Fruit fly (Drosophila melanogaster) whole organism, embryonic: ENCODE data around the gene Pex10.

Source experiments
- Aef1 ChIP-seq: fragments of 200-800 bp; sonication (Bioruptor generic); IDR thresholded peaks from 3 replicates; pipeline ENCODE4 v1.3.6; 2022; ENCODE audit warnings: missing biosample characterization, missing genetic modification characterization
- CG10462 ChIP-seq: fragments of 200-800 bp; sonication (Bioruptor generic); optimal IDR thresholded peaks from 2 replicates; lab custom pipeline; 2016; ENCODE audit warnings: missing biosample characterization, missing genetic modification characterization
- CG11093 ChIP-seq: fragments of 200-800 bp; sonication (Bioruptor generic); IDR thresholded peaks from 3 replicates; pipeline ENCODE4 v1.3.6; 2022; ENCODE audit warnings: missing biosample characterization, missing genetic modification characterization
- CG11456 ChIP-seq: fragments of 200-800 bp; sonication (Bioruptor generic); IDR thresholded peaks from 3 replicates; pipeline ENCODE4 v1.3.6; 2022; ENCODE audit warnings: missing biosample characterization, missing genetic modification characterization
- CG12104 ChIP-seq: fragments of 200-800 bp; sonication (Bioruptor generic); optimal IDR thresholded peaks from 3 replicates; lab custom pipeline; 2016; ENCODE audit warnings: missing biosample characterization, missing genetic modification characterization
- CG12299 ChIP-seq: fragments of 200-800 bp; sonication (Bioruptor generic); optimal IDR thresholded peaks from 2 replicates; lab custom pipeline; 2018; ENCODE audit warnings: missing biosample characterization, mild to moderate bottlenecking, missing genetic modification characterization
- CG12942 ChIP-seq: fragments of 200-800 bp; sonication (Bioruptor generic); optimal IDR thresholded peaks from 3 replicates; lab custom pipeline; 2016; ENCODE audit warnings: missing biosample characterization, missing genetic modification characterization
- CG15514 ChIP-seq: fragments of 200-800 bp; sonication (Bioruptor generic); optimal IDR thresholded peaks from 3 replicates; lab custom pipeline; 2017; ENCODE audit warnings: missing biosample characterization, missing genetic modification characterization, mild to moderate bottlenecking, moderate library complexity, missing genetic modification reagents
- CG1602 ChIP-seq: fragments of 200-800 bp; sonication (Bioruptor generic); optimal IDR thresholded peaks from 3 replicates; lab custom pipeline; 2016; ENCODE audit warnings: missing biosample characterization, missing genetic modification characterization
- CG16779 ChIP-seq: fragments of 200-800 bp; sonication (Bioruptor generic); IDR thresholded peaks from 2 replicates; pipeline ENCODE4 v1.3.6; 2022; ENCODE audit warnings: missing biosample characterization, missing genetic modification characterization
- CG1832 ChIP-seq: fragments of 200-800 bp; sonication (Bioruptor generic); optimal IDR thresholded peaks from 2 replicates; lab custom pipeline; 2017; ENCODE audit warnings: missing biosample characterization, mild to moderate bottlenecking, missing genetic modification characterization, inconsistent platforms
- CG18619 ChIP-seq: fragments of 200-800 bp; sonication (Bioruptor generic); optimal IDR thresholded peaks from 3 replicates; lab custom pipeline; 2017; ENCODE audit warnings: missing biosample characterization, mild to moderate bottlenecking, missing genetic modification characterization
- CG2889 ChIP-seq: fragments of 200-800 bp; sonication (Bioruptor generic); IDR thresholded peaks from 3 replicates; pipeline ENCODE4 v1.3.6; 2022; ENCODE audit warnings: missing biosample characterization, missing genetic modification characterization
- CG30431 ChIP-seq: fragments of 200-800 bp; sonication (Bioruptor generic); optimal IDR thresholded peaks from 2 replicates; lab custom pipeline; 2017; ENCODE audit warnings: missing biosample characterization, missing genetic modification characterization
- CG33557 ChIP-seq: fragments of 200-800 bp; sonication (Bioruptor generic); optimal IDR thresholded peaks from 2 replicates; lab custom pipeline; 2019; ENCODE audit warnings: missing biosample characterization, mild to moderate bottlenecking, missing genetic modification characterization, moderate library complexity
- CG34376 ChIP-seq: fragments of 200-800 bp; sonication (Bioruptor generic); optimal IDR thresholded peaks from 2 replicates; lab custom pipeline; 2018; ENCODE audit warnings: missing biosample characterization, mild to moderate bottlenecking, missing genetic modification characterization
- CG3847 ChIP-seq: fragments of 200-800 bp; sonication (Bioruptor generic); IDR thresholded peaks from 2 replicates; pipeline ENCODE4 v1.3.6; 2022; ENCODE audit warnings: missing biosample characterization, missing genetic modification characterization
- CG6689 ChIP-seq: fragments of 200-800 bp; sonication (Bioruptor generic); IDR thresholded peaks from 2 replicates; pipeline ENCODE4 v1.3.6; 2022; ENCODE audit warnings: missing biosample characterization, missing genetic modification characterization
- CG6813 ChIP-seq: fragments of 200-800 bp; sonication (Bioruptor generic); optimal IDR thresholded peaks from 2 replicates; lab custom pipeline; 2017; ENCODE audit warnings: missing biosample characterization, missing genetic modification characterization, mild to moderate bottlenecking, moderate library complexity, missing genetic modification reagents
- Dad ChIP-seq: fragments of 200-800 bp; sonication (Bioruptor generic); optimal IDR thresholded peaks from 3 replicates; lab custom pipeline; 2016; ENCODE audit warnings: missing biosample characterization, missing genetic modification characterization
- Dfd ChIP-seq, 2 experiments: fragments of >200 bp; optimal IDR thresholded peaks; 2 replicates each; lab custom pipeline; 2017; ENCODE audit warnings: missing biosample characterization in 2 of 2, missing genetic modification characterization in 2 of 2
- E2f1 ChIP-seq: fragments of 200-800 bp; sonication (Bioruptor generic); IDR thresholded peaks from 2 replicates; pipeline ENCODE4 v1.3.6; 2022; ENCODE audit warnings: missing biosample characterization, missing genetic modification characterization
- E2f2 ChIP-seq: fragments of 200-800 bp; sonication (Bioruptor generic); IDR thresholded peaks from 2 replicates; pipeline ENCODE4 v1.3.6; 2022; ENCODE audit warnings: missing biosample characterization, missing genetic modification characterization
- Fer2 ChIP-seq: fragments of 200-800 bp; sonication (Bioruptor generic); optimal IDR thresholded peaks from 2 replicates; lab custom pipeline; 2018; ENCODE audit warnings: missing biosample characterization, mild to moderate bottlenecking, missing genetic modification characterization, moderate library complexity
- Hand ChIP-seq: fragments of 200-800 bp; sonication (Bioruptor generic); optimal IDR thresholded peaks from 2 replicates; lab custom pipeline; 2017; ENCODE audit warnings: mild to moderate bottlenecking, missing biosample characterization, missing genetic modification reagents, missing genetic modification characterization
- Hr78 ChIP-seq, 2 experiments: fragments of 200-800 bp in 1 of 2; fragments of >200 bp in 1 of 2; sonication (Bioruptor generic) in 1 of 2; optimal IDR thresholded peaks; 2 replicates each; lab custom pipeline; 2017 to 2019; ENCODE audit warnings: missing biosample characterization in 2 of 2, missing genetic modification characterization in 2 of 2, mild to moderate bottlenecking in 1 of 2, moderate library complexity in 1 of 2
- Max ChIP-seq: fragments of 200-800 bp; sonication (Bioruptor generic); optimal IDR thresholded peaks from 2 replicates; lab custom pipeline; 2016; ENCODE audit warnings: missing biosample characterization, mild to moderate bottlenecking, missing genetic modification characterization
- Meics ChIP-seq: fragments of 200-800 bp; sonication (Bioruptor generic); optimal IDR thresholded peaks from 2 replicates; lab custom pipeline; 2017; ENCODE audit warnings: missing biosample characterization, mild to moderate bottlenecking, missing genetic modification characterization
- PHDP ChIP-seq: fragments of 200-800 bp; sonication (Bioruptor generic); optimal IDR thresholded peaks from 3 replicates; lab custom pipeline; 2018; ENCODE audit warnings: missing biosample characterization, mild to moderate bottlenecking, missing genetic modification characterization, moderate library complexity
- Side ChIP-seq: fragments of 200-800 bp; sonication (Bioruptor generic); optimal IDR thresholded peaks from 2 replicates; lab custom pipeline; 2016; ENCODE audit warnings: missing biosample characterization, missing genetic modification characterization
- Taf1 ChIP-seq: fragments of 200-800 bp; sonication (Bioruptor generic); IDR thresholded peaks from 2 replicates; pipeline ENCODE4 v1.3.6; 2022; ENCODE audit warnings: missing biosample characterization, missing genetic modification characterization
- ase ChIP-seq: fragments of 200-800 bp; sonication (Bioruptor generic); IDR thresholded peaks from 3 replicates; pipeline ENCODE4 v1.3.6; 2022; ENCODE audit warnings: missing biosample characterization, missing genetic modification characterization
- bbx ChIP-seq: fragments of 200-800 bp; sonication (Bioruptor generic); IDR thresholded peaks from 2 replicates; pipeline ENCODE4 v1.3.6; 2022; ENCODE audit warnings: missing biosample characterization, missing genetic modification characterization; ENCODE audit not compliant: partially characterized antibody
- bcd ChIP-seq: fragments of 200-800 bp; sonication (Bioruptor generic); optimal IDR thresholded peaks from 2 replicates; lab custom pipeline; 2017; ENCODE audit warnings: missing biosample characterization, mild to moderate bottlenecking, missing genetic modification characterization
- bsh ChIP-seq, 2 experiments: fragments of 200-800 bp; sonication (Bioruptor generic); optimal IDR thresholded peaks; 2 replicates each; lab custom pipeline; 2017 to 2018; ENCODE audit warnings: mild to moderate bottlenecking in 2 of 2, missing biosample characterization in 2 of 2, missing genetic modification characterization in 2 of 2, moderate library complexity in 1 of 2
- cad ChIP-seq: fragments of >200 bp; optimal IDR thresholded peaks from 2 replicates; lab custom pipeline; 2017; ENCODE audit warnings: missing biosample characterization, missing genetic modification characterization
- crp ChIP-seq, 2 experiments: fragments of 200-800 bp; sonication (Bioruptor generic); optimal IDR thresholded peaks; 2 replicates in 1 of 2; 3 replicates in 1 of 2; lab custom pipeline; 2017; ENCODE audit warnings: missing biosample characterization in 2 of 2, missing genetic modification characterization in 2 of 2, mild to moderate bottlenecking in 1 of 2, moderate library complexity in 1 of 2
- dmrt99B ChIP-seq: fragments of 200-800 bp; sonication (Bioruptor generic); optimal IDR thresholded peaks from 2 replicates; lab custom pipeline; 2018; ENCODE audit warnings: missing biosample characterization, mild to moderate bottlenecking, missing genetic modification characterization, moderate library complexity
- dpn ChIP-seq, 2 experiments: fragments of 200-800 bp; sonication (Bioruptor generic); optimal IDR thresholded peaks; 3 replicates each; lab custom pipeline; 2016; ENCODE audit warnings: missing biosample characterization in 2 of 2, missing genetic modification characterization in 2 of 2
- ftz-f1 ChIP-seq: fragments of 200-800 bp; sonication (Bioruptor generic); optimal IDR thresholded peaks from 2 replicates; lab custom pipeline; 2016; ENCODE audit warnings: missing biosample characterization, missing genetic modification characterization
- nerfin-1 ChIP-seq: fragments of 200-800 bp; sonication (Bioruptor generic); optimal IDR thresholded peaks from 3 replicates; lab custom pipeline; 2019; ENCODE audit warnings: missing biosample characterization, mild to moderate bottlenecking, missing genetic modification characterization, moderate library complexity
- nom ChIP-seq: fragments of 200-800 bp; sonication (Bioruptor generic); optimal IDR thresholded peaks from 2 replicates; lab custom pipeline; 2017; ENCODE audit warnings: missing biosample characterization, missing genetic modification characterization, mild to moderate bottlenecking, moderate library complexity, missing genetic modification reagents
- onecut ChIP-seq: fragments of 200-800 bp; sonication (Bioruptor generic); IDR thresholded peaks from 2 replicates; pipeline ENCODE4 v1.3.6; 2022; ENCODE audit warnings: missing biosample characterization, missing genetic modification characterization
- peb ChIP-seq: fragments of 200-800 bp; sonication (Bioruptor generic); IDR thresholded peaks from 2 replicates; pipeline ENCODE4 v1.3.6; 2022; ENCODE audit warnings: missing biosample characterization, missing genetic modification characterization
- row ChIP-seq: fragments of 200-800 bp; sonication (Bioruptor generic); IDR thresholded peaks from 3 replicates; pipeline ENCODE4 v1.3.6; 2022; ENCODE audit warnings: missing biosample characterization, missing genetic modification characterization
- run ChIP-seq: fragments of 200-800 bp; sonication (Bioruptor generic); optimal IDR thresholded peaks from 3 replicates; lab custom pipeline; 2018; ENCODE audit warnings: missing biosample characterization, mild to moderate bottlenecking, missing genetic modification characterization
- stwl ChIP-seq: fragments of 200-800 bp; sonication (Bioruptor generic); optimal IDR thresholded peaks from 3 replicates; lab custom pipeline; 2018; ENCODE audit warnings: missing biosample characterization, mild to moderate bottlenecking, missing genetic modification characterization, moderate library complexity
- zen2 ChIP-seq: fragments of 200-800 bp; sonication (Bioruptor generic); IDR thresholded peaks from 3 replicates; pipeline ENCODE4 v1.3.6; 2022; ENCODE audit warnings: missing biosample characterization, missing genetic modification characterization; ENCODE audit not compliant: partially characterized antibody

Gene Pex10

DNA sequence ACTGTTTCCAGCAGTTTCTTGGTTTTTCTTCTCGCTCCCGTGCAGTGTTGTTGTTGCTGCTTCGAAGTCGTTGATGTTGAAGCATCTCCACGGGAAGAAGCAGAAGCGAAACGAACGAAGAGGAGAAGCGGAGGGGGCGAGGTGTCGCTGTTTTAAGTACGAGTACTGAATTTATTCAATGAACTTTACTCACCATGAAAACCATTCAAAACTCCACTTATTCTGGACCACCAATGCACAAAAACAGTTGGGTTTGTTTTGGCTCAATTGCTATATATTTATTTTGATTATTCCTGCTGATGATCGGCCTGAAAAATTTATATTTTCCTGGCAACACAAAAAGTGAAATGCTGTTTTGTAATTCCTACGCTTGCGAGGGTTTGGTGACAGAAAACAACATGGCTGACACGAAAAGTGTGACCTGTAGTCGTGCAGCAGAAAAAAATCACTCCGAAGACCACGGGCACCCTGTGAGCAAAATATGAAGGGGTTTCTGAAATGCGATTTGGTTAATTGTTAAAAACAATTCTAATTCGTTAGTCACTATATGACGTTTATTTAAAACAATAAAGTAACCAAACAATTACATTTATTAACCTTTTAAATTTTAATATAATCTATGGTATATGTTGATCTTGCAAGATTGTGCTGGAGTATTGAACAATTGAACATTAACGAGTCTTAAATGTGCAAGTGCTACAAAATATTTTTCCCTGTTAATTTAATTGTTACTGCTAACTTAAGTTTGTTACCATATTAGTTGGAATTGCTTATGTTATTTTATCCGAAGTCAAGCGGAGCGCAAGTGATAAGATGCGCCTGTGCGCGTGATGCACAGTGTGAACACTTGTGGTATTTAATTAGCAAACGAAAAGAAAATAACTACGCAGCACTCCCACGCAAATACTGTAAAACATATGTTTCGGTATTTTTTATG lies 10.5 kb downstream of the Pex10 start, which contains the start of gene CG7879 (continued):
- TF ChIP-seq CG2889 (GFP tag; lab: Robert Waterston, UW) (no peak), CG11456 (no peak; the same call in 2 of the 3 replicates), Meics (GFP tag; lab: Kevin White, UChicago) (peak; percentile 51), cad (GFP tag; lab: Kevin White, UChicago) (no peak), Dfd (GFP tag; optimal IDR thresholded peaks at IDR 0.05; lab: Kevin White, UChicago) (no peak), CG12942 (GFP tag; lab: Kevin White, UChicago) (no peak), dmrt99B (tag; lab: Kevin White, UChicago) (no peak), PHDP (tag; lab: Kevin White, UChicago) (no peak), CG1602 (GFP tag; lab: Kevin White, UChicago) (peak; percentile 34), row (GFP tag; lab: Robert Waterston, UW) (peak; percentile 79), onecut (0 out of 2 replicates have a peak, but pooled peaks have one; percentile 5), CG15514 (GFP tag; lab: Kevin White, UChicago) (peak; percentile 63), Hand (GFP tag; lab: Kevin White, UChicago) (peak; percentile 25), CG6813 (GFP tag; lab: Kevin White, UChicago) (no peak), Max (GFP tag; lab: Kevin White, UChicago) (no peak), bsh (GFP tag; optimal IDR thresholded peaks at IDR 0.05; lab: Kevin White, UChicago) (no peak), E2f1 (GFP tag; lab: Robert Waterston, UW) (no peak), ftz-f1 (GFP tag; lab: Kevin White, UChicago) (no peak), CG33557 (GFP tag; lab: Kevin White, UChicago) (no peak), CG11093 (no peak), CG10462 (no peak), dpn (GFP tag; optimal IDR thresholded peaks at IDR 0.05; lab: Kevin White, UChicago) (peak in 1 of 2 experiments; percentile 11), CG6689 (0 out of 2 replicates have a peak, but pooled peaks have one; percentile 23), peb (GFP tag; lab: Robert Waterston, UW) (no peak), Hr78 (GFP tag; optimal IDR thresholded peaks at IDR 0.05; lab: Kevin White, UChicago) (no peak), nerfin-1 (tag; lab: Kevin White, UChicago) (peak; percentile 98), stwl (tag; lab: Kevin White, UChicago) (peak; percentile 5), ase (GFP tag; lab: Robert Waterston, UW) (0 out of 3 replicates have a peak, but pooled peaks have one; percentile 23), CG18619 (peak; percentile 7), zen2 (no peak), CG34376 (GFP tag; lab: Kevin White, UChicago) (peak; percentile 42), CG12104 (no peak), bbx (GFP tag; lab: Robert Waterston, UW) (0 out of 2 replicates have a peak, but pooled peaks have one; percentile 51), bcd (GFP tag; lab: Kevin White, UChicago) (peak; percentile 17), E2f2 (no peak), Fer2 (tag; lab: Kevin White, UChicago) (no peak), CG1832 (GFP tag; lab: Kevin White, UChicago) (no peak), CG12299 (tag; lab: Kevin White, UChicago) (peak; percentile 26), nom (GFP tag; lab: Kevin White, UChicago) (peak; percentile 72), CG30431 (GFP tag; lab: Kevin White, UChicago) (no peak), CG16779 (GFP tag; lab: Robert Waterston, UW) (no peak), Taf1 (GFP tag; lab: Robert Waterston, UW) (no peak; the same call in 1 of the 2 replicates), crp (GFP tag; optimal IDR thresholded peaks at IDR 0.05; lab: Kevin White, UChicago) (peak in 1 of 2 experiments; percentile 73), Aef1 (no peak), CG3847 (GFP tag; lab: Robert Waterston, UW) (peak; percentile 45), Side (GFP tag; lab: Kevin White, UChicago) (no peak), run (no peak), Dad (GFP tag; lab: Kevin White, UChicago) (no peak)
